Worm (Caenorhabditis elegans) whole organism, L3 larva: ENCODE data around the gene M04B2.4.
A peak's percentile ranks its signal among the peaks of the same experiment; 100 is the strongest.

Experiments
- R02D3.7 ChIP-seq: fragments of 150-350 bp; optimal IDR thresholded peaks from 2 replicates; lab custom pipeline; 2014; ENCODE audit warnings: missing biosample characterization, missing genetic modification characterization
- aly-2 ChIP-seq: fragments of 150-350 bp; optimal IDR thresholded peaks from 2 replicates; lab custom pipeline; 2014; ENCODE audit warnings: missing biosample characterization, missing genetic modification characterization
- ama-1 ChIP-seq: fragments of 150-350 bp; optimal IDR thresholded peaks from 2 replicates; lab custom pipeline; 2018
- ceh-16 ChIP-seq: sonication (generic microtip); optimal IDR thresholded peaks from 2 replicates; lab custom pipeline; 2017; ENCODE audit warnings: missing biosample characterization, missing genetic modification characterization
- ceh-28 ChIP-seq: fragments of 150-350 bp; optimal IDR thresholded peaks from 2 replicates; lab custom pipeline; 2014; ENCODE audit warnings: missing biosample characterization, missing genetic modification reagents, missing genetic modification characterization
- ceh-82 ChIP-seq: fragments of 150-350 bp; optimal IDR thresholded peaks from 2 replicates; lab custom pipeline; 2014; ENCODE audit warnings: missing biosample characterization, missing genetic modification characterization
- ceh-9 ChIP-seq: sonication (generic microtip); optimal IDR thresholded peaks from 2 replicates; lab custom pipeline; 2018; ENCODE audit warnings: missing biosample characterization, missing genetic modification characterization
- daf-12 ChIP-seq: fragments of 150-350 bp; optimal IDR thresholded peaks from 2 replicates; lab custom pipeline; 2014; ENCODE audit warnings: missing biosample characterization, missing genetic modification reagents, missing genetic modification characterization
- egl-27 ChIP-seq: sonication (generic microtip); optimal IDR thresholded peaks from 4 replicates; lab custom pipeline; 2017; ENCODE audit warnings: missing biosample characterization, missing genetic modification reagents, missing genetic modification characterization
- egl-5 ChIP-seq: fragments of 150-350 bp; optimal IDR thresholded peaks from 2 replicates; lab custom pipeline; 2017; ENCODE audit warnings: missing biosample characterization, missing genetic modification reagents, missing genetic modification characterization, inconsistent platforms
- elt-1 ChIP-seq: fragments of 150-350 bp; optimal IDR thresholded peaks from 2 replicates; lab custom pipeline; 2014; ENCODE audit warnings: missing biosample characterization, missing genetic modification characterization
- elt-2 ChIP-seq: sonication (generic microtip); optimal IDR thresholded peaks from 2 replicates; lab custom pipeline; 2016; ENCODE audit warnings: missing genetic modification reagents, mild to moderate bottlenecking, missing genetic modification characterization, missing compliant biosample characterization
- eor-1 ChIP-seq, 2 experiments: fragments of 150-350 bp; optimal IDR thresholded peaks; 2 replicates each; lab custom pipeline; 2014 to 2018; ENCODE audit warnings: missing biosample characterization in 2 of 2, missing genetic modification characterization in 2 of 2
- fkh-10 ChIP-seq: sonication (generic microtip); optimal IDR thresholded peaks from 2 replicates; lab custom pipeline; 2017; ENCODE audit warnings: missing biosample characterization, missing genetic modification reagents, missing genetic modification characterization
- fkh-2 ChIP-seq: fragments of 150-350 bp; optimal IDR thresholded peaks from 2 replicates; lab custom pipeline; 2014; ENCODE audit warnings: missing biosample characterization, missing genetic modification reagents, missing genetic modification characterization
- hmg-11 ChIP-seq: sonication (generic microtip); optimal IDR thresholded peaks from 2 replicates; lab custom pipeline; 2016; ENCODE audit warnings: missing genetic modification characterization, missing compliant biosample characterization
- jun-1 ChIP-seq: fragments of 150-350 bp; optimal IDR thresholded peaks from 2 replicates; lab custom pipeline; 2014; ENCODE audit warnings: missing biosample characterization, missing genetic modification reagents, missing genetic modification characterization
- lin-15B ChIP-seq: fragments of 150-350 bp; optimal IDR thresholded peaks from 2 replicates; lab custom pipeline; 2014; ENCODE audit warnings: missing biosample characterization, missing genetic modification characterization
- lin-39 ChIP-seq: fragments of 150-350 bp; optimal IDR thresholded peaks from 2 replicates; lab custom pipeline; 2018; ENCODE audit warnings: missing biosample characterization, missing genetic modification reagents, missing genetic modification characterization
- lsy-12 ChIP-seq: sonication (generic microtip); optimal IDR thresholded peaks from 2 replicates; lab custom pipeline; 2016; ENCODE audit warnings: mild to moderate bottlenecking, missing genetic modification characterization, missing compliant biosample characterization
- mdl-1 ChIP-seq: fragments of 150-350 bp; optimal IDR thresholded peaks from 2 replicates; lab custom pipeline; 2014; ENCODE audit warnings: missing biosample characterization, missing genetic modification characterization
- mml-1 ChIP-seq: fragments of 150-350 bp; sonication (generic microtip); optimal IDR thresholded peaks from 3 replicates; lab custom pipeline; 2014; ENCODE audit warnings: missing biosample characterization, missing genetic modification characterization
- nfya-1 ChIP-seq: sonication (generic microtip); optimal IDR thresholded peaks from 2 replicates; lab custom pipeline; 2017; ENCODE audit warnings: missing genetic modification characterization, mild to moderate bottlenecking, missing compliant biosample characterization, antibody characterized with exemption, moderate library complexity; ENCODE audit not compliant: insufficient read depth
- nhr-11 ChIP-seq: fragments of 150-350 bp; optimal IDR thresholded peaks from 2 replicates; lab custom pipeline; 2014; ENCODE audit warnings: missing biosample characterization, missing genetic modification characterization
- nhr-12 ChIP-seq: fragments of 150-350 bp; optimal IDR thresholded peaks from 2 replicates; lab custom pipeline; 2014; ENCODE audit warnings: missing biosample characterization, missing genetic modification characterization
- nhr-23 ChIP-seq: fragments of 150-350 bp; optimal IDR thresholded peaks from 2 replicates; lab custom pipeline; 2014; ENCODE audit warnings: missing biosample characterization, missing genetic modification reagents, missing genetic modification characterization
- nhr-25 ChIP-seq: sonication (generic microtip); optimal IDR thresholded peaks from 2 replicates; lab custom pipeline; 2017; ENCODE audit warnings: missing biosample characterization, missing genetic modification characterization
- nhr-28 ChIP-seq: fragments of 150-350 bp; optimal IDR thresholded peaks from 2 replicates; lab custom pipeline; 2014; ENCODE audit warnings: missing biosample characterization, missing genetic modification characterization
- nhr-43 ChIP-seq: sonication (generic microtip); optimal IDR thresholded peaks from 2 replicates; lab custom pipeline; 2016; ENCODE audit warnings: mild to moderate bottlenecking, missing genetic modification characterization, missing compliant biosample characterization; ENCODE audit not compliant: poor library complexity, severe bottlenecking
- nhr-67 ChIP-seq: fragments of 150-350 bp; optimal IDR thresholded peaks from 2 replicates; lab custom pipeline; 2014; ENCODE audit warnings: missing biosample characterization, missing genetic modification characterization
- nhr-76 ChIP-seq: fragments of 150-350 bp; sonication (generic microtip); optimal IDR thresholded peaks from 5 replicates; lab custom pipeline; 2014; ENCODE audit warnings: missing biosample characterization, missing genetic modification characterization
- nhr-77 ChIP-seq: fragments of 150-350 bp; optimal IDR thresholded peaks from 2 replicates; lab custom pipeline; 2014; ENCODE audit warnings: missing biosample characterization, missing genetic modification characterization
- pha-4 ChIP-seq: fragments of 150-350 bp; optimal IDR thresholded peaks from 2 replicates; lab custom pipeline; 2014; ENCODE audit warnings: missing biosample characterization, missing genetic modification reagents, missing genetic modification characterization
- pqm-1 ChIP-seq: fragments of 150-350 bp; optimal IDR thresholded peaks from 2 replicates; lab custom pipeline; 2017; ENCODE audit warnings: missing biosample characterization, missing genetic modification characterization, inconsistent platforms
- sea-2 ChIP-seq: fragments of 150-350 bp; sonication (generic microtip); optimal IDR thresholded peaks from 4 replicates; lab custom pipeline; 2014; ENCODE audit warnings: missing biosample characterization, missing genetic modification reagents, missing genetic modification characterization
- skn-1 ChIP-seq: fragments of 150-350 bp; optimal IDR thresholded peaks from 2 replicates; lab custom pipeline; 2014; ENCODE audit warnings: missing biosample characterization, missing genetic modification characterization
- snpc-4 ChIP-seq: fragments of 150-350 bp; optimal IDR thresholded peaks from 2 replicates; lab custom pipeline; 2014; ENCODE audit warnings: missing biosample characterization, missing genetic modification characterization
- tbx-2 ChIP-seq: sonication (generic microtip); optimal IDR thresholded peaks from 2 replicates; lab custom pipeline; 2016; ENCODE audit warnings: mild to moderate bottlenecking, missing genetic modification characterization, missing compliant biosample characterization
- unc-39 ChIP-seq: sonication (generic microtip); optimal IDR thresholded peaks from 4 replicates; lab custom pipeline; 2017; ENCODE audit warnings: missing biosample characterization, missing genetic modification characterization
- unc-62 ChIP-seq: fragments of 150-350 bp; sonication (generic microtip); optimal IDR thresholded peaks from 4 replicates; lab custom pipeline; 2014; ENCODE audit warnings: missing biosample characterization, missing genetic modification reagents, missing genetic modification characterization
- zag-1 ChIP-seq: fragments of 150-350 bp; optimal IDR thresholded peaks from 2 replicates; lab custom pipeline; 2014; ENCODE audit warnings: missing biosample characterization, missing genetic modification characterization
- ztf-11 ChIP-seq: fragments of 150-350 bp; optimal IDR thresholded peaks from 2 replicates; lab custom pipeline; 2014; ENCODE audit warnings: missing biosample characterization, missing genetic modification characterization

Gene M04B2.4

ce11 chrIV:11492345-11492744 lies 28.5 kb downstream of the M04B2.4 start:
- TF ChIP-seq elt-2 (peak; percentile 6), daf-12 (tag; lab: Kevin White, UChicago) (no peak)

- TF ChIP-seq sea-2 (GFP tag; lab: Kevin White, UChicago) (no peak), hmg-11 (tag; lab: Kevin White, UChicago) (peak; percentile 2), nhr-25 (tag; lab: Kevin White, UChicago) (peak; percentile 57), lsy-12 (peak; percentile 20), nfya-1 (tag; lab: Kevin White, UChicago) (peak; percentile 1), eor-1 (tag; optimal IDR thresholded peaks at IDR 0.05; lab: Kevin White, UChicago) (no peak), nhr-43 (peak; percentile 71), elt-1 (tag; lab: Kevin White, UChicago) (peak; percentile 24), tbx-2 (tag; lab: Kevin White, UChicago) (no peak), ceh-16 (no peak), nhr-23 (tag; lab: Kevin White, UChicago) (peak; percentile 52)
- TF ChIP-seq, all 47 proteins: peak for 7
These were observed 29.4 kb downstream of the M04B2.4 start for ce11 chrIV:11491422-11491821.

- TF ChIP-seq nhr-12 (tag; lab: Kevin White, UChicago): no peak
- no peak for TF ChIP-seq nhr-28
- TF ChIP-seq elt-1 (tag; lab: Kevin White, UChicago): peak; percentile 44
- no peak for TF ChIP-seq ceh-28 (tag; lab: Kevin White, UChicago)
- TF ChIP-seq lin-39 (tag; lab: Kevin White, UChicago): no peak
- TF ChIP-seq pqm-1 (tag; lab: Kevin White, UChicago): no peak
- peak; percentile 32 for TF ChIP-seq nfya-1 (tag; lab: Kevin White, UChicago)
- TF ChIP-seq zag-1 (tag; lab: Kevin White, UChicago): no peak
- TF ChIP-seq ceh-9 (tag; lab: Kevin White, UChicago): no peak
- peak; percentile 96 for TF ChIP-seq nhr-25 (tag; lab: Kevin White, UChicago)
- TF ChIP-seq skn-1: no peak
- TF ChIP-seq elt-2: no peak
- no peak for TF ChIP-seq ztf-11 (tag; lab: Kevin White, UChicago)
- no peak for TF ChIP-seq lin-15B (tag; lab: Kevin White, UChicago)
- no peak for TF ChIP-seq ceh-82 (tag; lab: Kevin White, UChicago)
- no peak for TF ChIP-seq fkh-2
- no peak for TF ChIP-seq pha-4 (tag; lab: Kevin White, UChicago)
- no peak for TF ChIP-seq egl-27 (tag; lab: Kevin White, UChicago)
- TF ChIP-seq ceh-16: no peak
- peak; percentile 54 for TF ChIP-seq nhr-23 (tag; lab: Kevin White, UChicago)
- TF ChIP-seq tbx-2 (tag; lab: Kevin White, UChicago): peak; percentile 14
- TF ChIP-seq mml-1: no peak
- no peak for TF ChIP-seq mdl-1
- peak; percentile 26 for TF ChIP-seq R02D3.7 (tag; lab: Kevin White, UChicago)
- TF ChIP-seq fkh-10 (GFP tag; lab: Kevin White, UChicago): no peak
- TF ChIP-seq aly-2 (tag; lab: Kevin White, UChicago): no peak
- TF ChIP-seq daf-12 (tag; lab: Kevin White, UChicago): no peak
- no peak for TF ChIP-seq unc-39 (tag; lab: Kevin White, UChicago)
- TF ChIP-seq sea-2 (GFP tag; lab: Kevin White, UChicago): no peak
- TF ChIP-seq snpc-4 (tag; lab: Kevin White, UChicago): no peak
- peak; percentile 54 for TF ChIP-seq nhr-43
- TF ChIP-seq, all 47 proteins: peak for 7
These were observed 31.1 kb downstream of the M04B2.4 start for ce11 chrIV:11489610-11490339.

ce11 chrIV:11489077-11489476 lies 31.8 kb downstream of the M04B2.4 start:
- no peak for TF ChIP-seq unc-62 (GFP tag; lab: Kevin White, UChicago)
- TF ChIP-seq nhr-11 (tag; lab: Kevin White, UChicago): no peak
- TF ChIP-seq jun-1 (tag; lab: Kevin White, UChicago): peak; percentile 46
- peak; percentile 44 for TF ChIP-seq pha-4 (tag; lab: Kevin White, UChicago)
- no peak for TF ChIP-seq tbx-2 (tag; lab: Kevin White, UChicago)
- TF ChIP-seq mdl-1: no peak
- no peak for TF ChIP-seq mml-1
- TF ChIP-seq sea-2 (GFP tag; lab: Kevin White, UChicago): no peak
- TF ChIP-seq nhr-43: no peak
- no peak for TF ChIP-seq nhr-25 (tag; lab: Kevin White, UChicago)
- no peak for TF ChIP-seq ztf-11 (tag; lab: Kevin White, UChicago)
- peak; percentile 57 for TF ChIP-seq pqm-1 (tag; lab: Kevin White, UChicago)
- TF ChIP-seq nhr-28: no peak
- TF ChIP-seq fkh-10 (GFP tag; lab: Kevin White, UChicago): no peak
- no peak for TF ChIP-seq ama-1
- TF ChIP-seq ceh-9 (tag; lab: Kevin White, UChicago): no peak
- no peak for TF ChIP-seq zag-1 (tag; lab: Kevin White, UChicago)
- TF ChIP-seq egl-5: no peak
- TF ChIP-seq elt-2: peak; percentile 86
- TF ChIP-seq R02D3.7 (tag; lab: Kevin White, UChicago): no peak
- TF ChIP-seq nhr-76 (tag; lab: Kevin White, UChicago): no peak
- no peak for TF ChIP-seq nhr-67
- no peak for TF ChIP-seq nhr-77 (tag; lab: Kevin White, UChicago)
